Worm (Caenorhabditis elegans) whole organism, midembryonic: Measurements from ENCODE around the gene rpb-11.

Experiments used
- T22C8.4 ChIP-seq: fragments of 200-800 bp; sonication (Bioruptor generic); IDR thresholded peaks from 2 replicates; pipeline ENCODE4 v1.3.6; 2022; ENCODE audit warnings: missing genetic modification characterization, missing compliant biosample characterization
- flt-1 ChIP-seq: fragments of 200-800 bp; sonication (Bioruptor generic); IDR thresholded peaks from 2 replicates; pipeline ENCODE4 v1.3.6; 2022; ENCODE audit warnings: missing genetic modification characterization, missing compliant biosample characterization
- med-1 ChIP-seq: sonication (generic microtip); optimal IDR thresholded peaks from 2 replicates; lab custom pipeline; 2017; ENCODE audit warnings: missing genetic modification characterization, mild to moderate bottlenecking, missing compliant biosample characterization, antibody characterized with exemption, missing genetic modification reagents; ENCODE audit not compliant: insufficient read depth
- ref-1 ChIP-seq: fragments of 200-800 bp; sonication (Bioruptor generic); conservative IDR thresholded peaks from 2 replicates; pipeline ENCODE4 v1.3.6; 2022; ENCODE audit warnings: missing genetic modification reagents, missing genetic modification characterization, missing compliant biosample characterization
- ztf-29 ChIP-seq: fragments of 200-800 bp; sonication (Bioruptor generic); IDR thresholded peaks from 2 replicates; pipeline ENCODE4 v1.3.6; 2022; ENCODE audit warnings: missing genetic modification reagents, missing genetic modification characterization, missing compliant biosample characterization

ce11 chrII:14036724-14037483 lies 23.0 kb upstream of the rpb-11 start:
- TF ChIP-seq T22C8.4, result no peak
- TF ChIP-seq med-1 (GFP tag; lab: Kevin White, UChicago), result no peak
- no peak for TF ChIP-seq ref-1 (GFP tag; lab: Robert Waterston, UW)
- TF ChIP-seq flt-1 (GFP tag; lab: Robert Waterston, UW), result no peak
- TF ChIP-seq ztf-29 (GFP tag; lab: Robert Waterston, UW), result peak; percentile 68; the same call in 1 of the 2 replicates
